Worm (Caenorhabditis elegans): ENCODE results near the gene C05E4.15.

The C05E4.15 gene

ce11 chrV:724946-725806, 36.0 kb downstream of the C05E4.15 start (continued):
- TF ChIP-seq B0019.2 (GFP tag; conservative IDR thresholded peaks at IDR 0.05) (no peak), snpc-1.1 (tag; optimal IDR thresholded peaks at IDR 0.05; ENCODE audit: insufficient read depth) (no peak), ZK185.1 (tag; optimal IDR thresholded peaks at IDR 0.05; ENCODE audit: poor library complexity, severe bottlenecking) (peak; percentile 67), ceh-91 (GFP tag; IDR thresholded peaks at IDR 0.05) (no peak), snpc-4 (GFP tag; optimal IDR thresholded peaks at IDR 0.05) (no peak), snpc-4 (tag; optimal IDR thresholded peaks at IDR 0.05) (no peak), snpc-1.3 (tag; optimal IDR thresholded peaks at IDR 0.05; ENCODE audit: insufficient read depth) (no peak), tlf-1 (GFP tag; optimal IDR thresholded peaks at IDR 0.05) (peak; percentile 9), nfyb-1 (GFP tag; IDR thresholded peaks at IDR 0.05) (0 out of 2 replicates have a peak, but pooled peaks have one; percentile 14), mcd-1 (GFP tag; IDR thresholded peaks at IDR 0.05) (no peak), bed-2 (GFP tag; IDR thresholded peaks at IDR 0.05) (no peak), let-607 (tag; optimal IDR thresholded peaks at IDR 0.05) (no peak), aptf-3 (GFP tag; IDR thresholded peaks at IDR 0.05) (no peak), hlh-12 (tag; optimal IDR thresholded peaks at IDR 0.05) (no peak), sdz-38 (tag; optimal IDR thresholded peaks at IDR 0.05) (no peak)

- TF ChIP-seq zim-3 (tag; optimal IDR thresholded peaks at IDR 0.05) (peak; percentile 54), B0336.3 (GFP tag; IDR thresholded peaks at IDR 0.05) (peak; percentile 6), egl-44 (GFP tag; IDR thresholded peaks at IDR 0.05) (no peak), snpc-1.1 (tag; optimal IDR thresholded peaks at IDR 0.05; ENCODE audit: insufficient read depth) (no peak), ccch-3 (GFP tag; optimal IDR thresholded peaks at IDR 0.05) (peak; percentile 28), F52B5.7 (tag; optimal IDR thresholded peaks at IDR 0.05) (no peak), unc-130 (GFP tag; optimal IDR thresholded peaks at IDR 0.05) (no peak), B0261.1 (tag; optimal IDR thresholded peaks at IDR 0.05) (no peak), atf-7 (tag; optimal IDR thresholded peaks at IDR 0.05) (no peak), ztf-3 (GFP tag; optimal IDR thresholded peaks at IDR 0.05) (no peak), let-607 (tag; optimal IDR thresholded peaks at IDR 0.05) (no peak), pbrm-1 (GFP tag; IDR thresholded peaks at IDR 0.05) (no peak), ceh-91 (GFP tag; IDR thresholded peaks at IDR 0.05) (no peak), lin-26 (GFP tag; IDR thresholded peaks at IDR 0.05) (peak; percentile 60), sptf-2 (GFP tag; optimal IDR thresholded peaks at IDR 0.05) (no peak), nhr-179 (tag; optimal IDR thresholded peaks at IDR 0.05) (no peak), B0019.2 (GFP tag; conservative IDR thresholded peaks at IDR 0.05) (no peak), xnd-1 (tag; optimal IDR thresholded peaks at IDR 0.05) (no peak), ztf-18 (tag; optimal IDR thresholded peaks at IDR 0.05) (no peak), F37B4.10 (GFP tag; IDR thresholded peaks at IDR 0.05) (no peak), nfya-1 (tag; optimal IDR thresholded peaks at IDR 0.05; ENCODE audit: borderline replicate concordance, insufficient read depth) (no peak), sdz-38 (tag; optimal IDR thresholded peaks at IDR 0.05) (no peak), fkh-3 (tag; optimal IDR thresholded peaks at IDR 0.05) (no peak), chd-7 (tag; optimal IDR thresholded peaks at IDR 0.05) (no peak), hmg-20 (GFP tag; IDR thresholded peaks at IDR 0.05) (no peak), ets-4 (GFP tag; optimal IDR thresholded peaks at IDR 0.05) (no peak), aptf-3 (GFP tag; IDR thresholded peaks at IDR 0.05) (no peak), T26A5.8 (tag; optimal IDR thresholded peaks at IDR 0.05) (no peak), attf-3 (GFP tag; conservative IDR thresholded peaks at IDR 0.05) (no peak), aptf-2 (GFP tag; conservative IDR thresholded peaks at IDR 0.05) (no peak), K11D2.4 (GFP tag; IDR thresholded peaks at IDR 0.05) (no peak), hrde-1 (tag; optimal IDR thresholded peaks at IDR 0.05; ENCODE audit: borderline replicate concordance) (no peak), Y56A3A.18 (GFP tag; IDR thresholded peaks at IDR 0.05) (no peak), Y53G8AR.9 (GFP tag; conservative IDR thresholded peaks at IDR 0.05) (no peak; the same call in 1 of the 2 replicates), dox-1 (GFP tag; IDR thresholded peaks at IDR 0.05) (no peak), sea-2 (GFP tag; IDR thresholded peaks at IDR 0.05) (no peak)
Observed at ce11 chrV:724470-724890, 36.7 kb downstream of the C05E4.15 start.

Data from whole organism, young adult.